Worm (Caenorhabditis elegans): ENCODE measurements around the gene bath-13.
A peak's percentile ranks its signal among the peaks of the same experiment; 100 is the strongest.

Gene bath-13

DNA sequence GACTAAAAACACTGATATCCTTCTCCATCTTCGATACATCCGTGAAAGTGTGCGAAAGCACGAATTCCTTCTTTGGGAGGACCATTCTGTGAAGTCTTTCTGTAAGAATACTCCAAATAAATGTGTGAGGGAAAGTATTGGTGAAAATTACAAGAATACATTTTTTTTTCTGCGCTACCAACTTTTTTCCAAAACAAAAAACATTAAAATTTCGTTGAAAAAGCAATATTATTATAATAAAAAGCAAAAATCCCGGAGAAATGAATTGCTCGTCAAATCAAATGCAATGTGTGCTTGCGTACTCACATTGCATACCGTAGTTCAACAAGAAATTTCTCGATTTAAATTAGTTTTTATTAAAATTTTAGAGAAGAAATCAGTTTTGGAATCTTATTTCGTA, at the start of gene bath-13:
bath-13 (minus strand) TSS at position 101 of the 400 bp plus-strand sequence.
- TF ChIP-seq mbf-1 (tag; optimal IDR thresholded peaks at IDR 0.05), result no peak
- TF ChIP-seq blmp-1 (tag; optimal IDR thresholded peaks at IDR 0.05; ENCODE audit: insufficient read depth), result no peak
- no peak for TF ChIP-seq elt-1 (tag; optimal IDR thresholded peaks at IDR 0.05)
- no peak for TF ChIP-seq peb-1 (tag; optimal IDR thresholded peaks at IDR 0.05)
- no peak for TF ChIP-seq alr-1 (tag; optimal IDR thresholded peaks at IDR 0.05)
- no peak for TF ChIP-seq unc-55 (GFP tag; optimal IDR thresholded peaks at IDR 0.05)
- no peak for TF ChIP-seq nhr-21 (tag; optimal IDR thresholded peaks at IDR 0.05)
- no peak for TF ChIP-seq ztf-11 (tag; optimal IDR thresholded peaks at IDR 0.05)
- no peak for TF ChIP-seq crh-2 (tag; optimal IDR thresholded peaks at IDR 0.05)
- TF ChIP-seq F13H6.1 (tag; optimal IDR thresholded peaks at IDR 0.05), result no peak
- TF ChIP-seq nhr-12 (tag; optimal IDR thresholded peaks at IDR 0.05), result no peak
- no peak for TF ChIP-seq ceh-82 (tag; optimal IDR thresholded peaks at IDR 0.05)
- TF ChIP-seq lsy-2 (tag; optimal IDR thresholded peaks at IDR 0.05), result no peak
- no peak for TF ChIP-seq lin-39 (tag; optimal IDR thresholded peaks at IDR 0.05)
- TF ChIP-seq ztf-4 (tag; optimal IDR thresholded peaks at IDR 0.05), result no peak
- no peak for TF ChIP-seq dmd-4 (tag; optimal IDR thresholded peaks at IDR 0.05)

DNA sequence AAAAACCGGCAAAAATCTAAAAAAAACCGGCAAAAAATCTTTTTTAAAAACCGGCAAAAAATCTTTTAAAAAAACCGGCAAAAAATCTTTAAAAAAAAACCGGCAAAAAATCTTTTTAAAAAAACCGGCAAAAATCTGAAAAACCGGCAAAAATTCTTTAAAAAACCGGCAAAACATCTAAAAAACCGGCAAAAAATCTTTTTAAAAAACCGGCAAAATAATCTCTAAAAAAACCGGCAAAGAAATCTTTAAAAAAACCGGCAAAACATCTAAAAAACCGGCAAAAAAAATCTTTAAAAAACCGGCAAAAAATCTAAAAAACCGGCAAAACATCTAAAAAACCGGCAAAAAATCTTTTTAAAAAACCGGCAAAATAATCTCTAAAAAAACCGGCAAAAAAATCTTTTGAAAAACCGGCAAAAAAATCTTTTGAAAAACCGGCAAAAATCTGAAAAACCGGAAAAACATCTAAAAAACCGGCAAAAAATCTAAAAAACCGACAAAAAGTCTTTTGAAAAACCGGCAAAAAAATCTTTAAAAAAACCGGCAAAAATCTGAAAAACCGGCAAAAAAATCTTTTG, 48.6 kb upstream of the bath-13 start:
- peak; percentile 1 to 25 for TF ChIP-seq mdl-1 (tag; optimal IDR thresholded peaks at IDR 0.05)

DNA sequence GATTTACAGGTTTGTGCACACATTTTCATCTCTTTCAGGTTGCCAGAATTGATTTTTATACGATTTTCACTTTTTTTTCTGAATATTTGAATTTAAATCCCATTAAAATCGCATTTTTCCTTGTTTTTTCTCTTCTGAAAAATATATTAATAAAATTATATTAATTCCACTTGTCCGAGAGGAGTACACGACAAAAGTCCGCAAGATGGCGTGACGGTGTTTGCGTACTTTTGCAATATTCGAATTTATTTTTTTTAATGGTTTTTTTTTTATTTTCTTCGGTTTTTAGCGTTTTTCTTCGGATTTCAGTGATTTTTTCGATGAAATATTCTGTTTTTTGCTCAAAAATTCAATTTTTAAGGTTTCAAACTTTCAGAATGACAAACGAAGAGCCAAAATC, 43.0 kb upstream of the bath-13 start, which contains the start of gene usp-39:
usp-39 (plus strand) TSS at position 377 of the 400 bp plus-strand sequence.
- TF ChIP-seq aly-2 (tag; optimal IDR thresholded peaks at IDR 0.05) (no peak), ztf-4 (tag; optimal IDR thresholded peaks at IDR 0.05) (peak; percentile 17), nhr-6 (tag; optimal IDR thresholded peaks at IDR 0.05) (peak; percentile 33), snpc-4 (tag; optimal IDR thresholded peaks at IDR 0.05) (peak; percentile 65), skn-1 (tag; optimal IDR thresholded peaks at IDR 0.05) (no peak), Y55F3AM.14 (GFP tag; optimal IDR thresholded peaks at IDR 0.05) (no peak), sma-3 (GFP tag; optimal IDR thresholded peaks at IDR 0.05) (no peak), mab-5 (tag; optimal IDR thresholded peaks at IDR 0.05) (peak; percentile 65), ztf-1 (GFP tag; conservative IDR thresholded peaks at IDR 0.05) (no peak), ama-1 (optimal IDR thresholded peaks at IDR 0.05) (no peak), R02D3.7 (tag; optimal IDR thresholded peaks at IDR 0.05) (peak; percentile 6), nhr-237 (tag; optimal IDR thresholded peaks at IDR 0.05) (peak; percentile 9), gmeb-1 (tag; optimal IDR thresholded peaks at IDR 0.05) (peak; percentile 88), lin-39 (tag; optimal IDR thresholded peaks at IDR 0.05) (no peak), F13H6.1 (tag; optimal IDR thresholded peaks at IDR 0.05) (no peak), sem-4 (tag; optimal IDR thresholded peaks at IDR 0.05) (peak; percentile 85), nhr-12 (tag; optimal IDR thresholded peaks at IDR 0.05) (peak; percentile 41), fos-1 (tag; optimal IDR thresholded peaks at IDR 0.05) (peak; percentile 60), C34F6.9 (tag; optimal IDR thresholded peaks at IDR 0.05) (peak; percentile 90), blmp-1 (tag; optimal IDR thresholded peaks at IDR 0.05; ENCODE audit: insufficient read depth) (peak; percentile 8), ceh-82 (tag; optimal IDR thresholded peaks at IDR 0.05) (no peak), mbf-1 (tag; optimal IDR thresholded peaks at IDR 0.05) (no peak), ZK546.5 (tag; optimal IDR thresholded peaks at IDR 0.05) (peak; percentile 30), lsy-2 (tag; optimal IDR thresholded peaks at IDR 0.05) (peak; percentile 84 to 93), ceh-16 (tag; optimal IDR thresholded peaks at IDR 0.05) (peak; percentile 4), zag-1 (tag; optimal IDR thresholded peaks at IDR 0.05) (peak; percentile 13), lin-11 (tag; optimal IDR thresholded peaks at IDR 0.05) (no peak), mdl-1 (tag; optimal IDR thresholded peaks at IDR 0.05) (peak in 1 of 2 experiments; percentile 28), ztf-11 (tag; optimal IDR thresholded peaks at IDR 0.05) (no peak), unc-55 (GFP tag; optimal IDR thresholded peaks at IDR 0.05) (peak; percentile 94), nhr-21 (tag; optimal IDR thresholded peaks at IDR 0.05) (peak; percentile 38), nhr-77 (tag; optimal IDR thresholded peaks at IDR 0.05) (peak; percentile 13), egl-27 (tag; optimal IDR thresholded peaks at IDR 0.05) (peak; percentile 32), nhr-129 (tag; optimal IDR thresholded peaks at IDR 0.05) (no peak), nhr-25 (tag; optimal IDR thresholded peaks at IDR 0.05) (peak; percentile 81), crh-2 (tag; optimal IDR thresholded peaks at IDR 0.05) (peak; percentile 82), nhr-11 (tag; optimal IDR thresholded peaks at IDR 0.05) (no peak), lin-13 (GFP tag; optimal IDR thresholded peaks at IDR 0.05) (peak; percentile 88), dmd-4 (tag; optimal IDR thresholded peaks at IDR 0.05) (no peak), nhr-10 (tag; optimal IDR thresholded peaks at IDR 0.05) (peak; percentile 67), sma-9 (GFP tag; optimal IDR thresholded peaks at IDR 0.05) (no peak), sma-9 (tag; optimal IDR thresholded peaks at IDR 0.05) (no peak), nhr-23 (tag; optimal IDR thresholded peaks at IDR 0.05) (no peak)
